Fruit fly (Drosophila melanogaster) whole organism, embryonic: ENCODE data around the gene CG8135.

Experiments used
- BtbVII ChIP-seq: fragments of 200-800 bp; sonication (Bioruptor generic); optimal IDR thresholded peaks from 3 replicates; lab custom pipeline; 2017; ENCODE audit warnings: missing biosample characterization, mild to moderate bottlenecking, missing genetic modification characterization
- CG10462 ChIP-seq: fragments of 200-800 bp; sonication (Bioruptor generic); optimal IDR thresholded peaks from 2 replicates; lab custom pipeline; 2016; ENCODE audit warnings: missing biosample characterization, missing genetic modification characterization
- CG10979 ChIP-seq: fragments of 200-800 bp; sonication (Bioruptor generic); optimal IDR thresholded peaks from 2 replicates; lab custom pipeline; 2018; ENCODE audit warnings: missing biosample characterization, mild to moderate bottlenecking, missing genetic modification characterization, moderate library complexity
- CG11085 ChIP-seq: fragments of 200-800 bp; sonication (Bioruptor generic); IDR thresholded peaks from 2 replicates; pipeline ENCODE4 v1.3.6; 2022; ENCODE audit warnings: missing biosample characterization, missing genetic modification characterization
- CG11723 ChIP-seq: fragments of 200-800 bp; sonication (Bioruptor generic); optimal IDR thresholded peaks from 2 replicates; lab custom pipeline; 2017; ENCODE audit warnings: missing biosample characterization, mild to moderate bottlenecking, missing genetic modification characterization
- CG1602 ChIP-seq: fragments of 200-800 bp; sonication (Bioruptor generic); optimal IDR thresholded peaks from 3 replicates; lab custom pipeline; 2016; ENCODE audit warnings: missing biosample characterization, missing genetic modification characterization
- CG18619 ChIP-seq: fragments of 200-800 bp; sonication (Bioruptor generic); optimal IDR thresholded peaks from 3 replicates; lab custom pipeline; 2017; ENCODE audit warnings: missing biosample characterization, mild to moderate bottlenecking, missing genetic modification characterization
- CG2129 ChIP-seq: fragments of 200-800 bp; sonication (Bioruptor generic); IDR thresholded peaks from 2 replicates; pipeline ENCODE4 v1.3.6; 2022; ENCODE audit warnings: missing biosample characterization, missing genetic modification characterization; ENCODE audit not compliant: partially characterized antibody
- CG3065 ChIP-seq: fragments of 200-800 bp; sonication (Bioruptor generic); optimal IDR thresholded peaks from 2 replicates; lab custom pipeline; 2016; ENCODE audit warnings: missing biosample characterization, missing genetic modification characterization
- CG34224 ChIP-seq: fragments of 200-800 bp; sonication (Bioruptor generic); IDR thresholded peaks from 3 replicates; pipeline ENCODE4 v1.3.6; 2022; ENCODE audit warnings: missing biosample characterization, missing genetic modification characterization; ENCODE audit not compliant: partially characterized antibody
- CG6272 ChIP-seq: fragments of 200-800 bp; sonication (Bioruptor generic); IDR thresholded peaks from 2 replicates; pipeline ENCODE4 v1.3.6; 2022; ENCODE audit warnings: missing biosample characterization, missing genetic modification characterization
- CG6683 ChIP-seq: fragments of 200-800 bp; sonication (Bioruptor generic); optimal IDR thresholded peaks from 2 replicates; lab custom pipeline; 2017; ENCODE audit warnings: missing biosample characterization, mild to moderate bottlenecking, missing genetic modification characterization, missing genetic modification reagents
- CG6689 ChIP-seq: fragments of 200-800 bp; sonication (Bioruptor generic); IDR thresholded peaks from 2 replicates; pipeline ENCODE4 v1.3.6; 2022; ENCODE audit warnings: missing biosample characterization, missing genetic modification characterization
- CG7556 ChIP-seq: fragments of 200-800 bp; sonication (Bioruptor generic); optimal IDR thresholded peaks from 2 replicates; lab custom pipeline; 2017; ENCODE audit warnings: missing biosample characterization, mild to moderate bottlenecking, missing genetic modification characterization
- CG7839 ChIP-seq: fragments of 200-800 bp; sonication (Bioruptor generic); optimal IDR thresholded peaks from 3 replicates; lab custom pipeline; 2018; ENCODE audit warnings: missing biosample characterization, mild to moderate bottlenecking, missing genetic modification characterization, moderate library complexity
- CG9437 ChIP-seq: fragments of 200-800 bp; sonication (Bioruptor generic); optimal IDR thresholded peaks from 2 replicates; lab custom pipeline; 2018; ENCODE audit warnings: missing biosample characterization, mild to moderate bottlenecking, missing genetic modification characterization
- CG9797 ChIP-seq: fragments of 200-800 bp; sonication (Bioruptor generic); optimal IDR thresholded peaks from 3 replicates; lab custom pipeline; 2018; ENCODE audit warnings: missing biosample characterization, mild to moderate bottlenecking, missing genetic modification characterization
- CG9876 ChIP-seq: fragments of 200-800 bp; sonication (Bioruptor generic); optimal IDR thresholded peaks from 2 replicates; lab custom pipeline; 2016; ENCODE audit warnings: missing biosample characterization, missing genetic modification characterization
- CG9932 ChIP-seq: fragments of 200-800 bp; sonication (Bioruptor generic); IDR thresholded peaks from 2 replicates; pipeline ENCODE4 v1.3.6; 2022; ENCODE audit warnings: missing biosample characterization, missing genetic modification characterization
- D19B ChIP-seq: fragments of 200-800 bp; sonication (Bioruptor generic); optimal IDR thresholded peaks from 2 replicates; lab custom pipeline; 2017; ENCODE audit warnings: missing biosample characterization, mild to moderate bottlenecking, missing genetic modification characterization
- Dbx ChIP-seq: fragments of 200-800 bp; sonication (Bioruptor generic); IDR thresholded peaks from 3 replicates; pipeline ENCODE4 v1.3.6; 2022; ENCODE audit warnings: missing biosample characterization, missing genetic modification characterization
- Ets65A ChIP-seq: fragments of 200-800 bp; sonication (Bioruptor generic); peaks from one replicate; lab custom pipeline; 2016; ENCODE audit warnings: missing biosample characterization, missing genetic modification characterization
- GATAe ChIP-seq: fragments of 200-800 bp; sonication (Bioruptor generic); conservative IDR thresholded peaks from 2 replicates; pipeline ENCODE4 v1.3.6; 2022; ENCODE audit warnings: missing biosample characterization, missing genetic modification characterization
- Gsc ChIP-seq: fragments of 200-800 bp; sonication (Bioruptor generic); IDR thresholded peaks from 2 replicates; pipeline ENCODE4 v1.3.6; 2022; ENCODE audit warnings: missing biosample characterization, missing genetic modification characterization
- Hey ChIP-seq: fragments of 200-800 bp; sonication (Bioruptor generic); optimal IDR thresholded peaks from 3 replicates; lab custom pipeline; 2018; ENCODE audit warnings: missing biosample characterization, mild to moderate bottlenecking, missing genetic modification characterization
- Hmx ChIP-seq: fragments of 200-800 bp; sonication (Bioruptor generic); optimal IDR thresholded peaks from 2 replicates; lab custom pipeline; 2016; ENCODE audit warnings: missing biosample characterization, missing genetic modification characterization
- MTF-1 ChIP-seq: fragments of 200-800 bp; sonication (Bioruptor generic); optimal IDR thresholded peaks from 2 replicates; lab custom pipeline; 2018; ENCODE audit warnings: missing biosample characterization, mild to moderate bottlenecking, missing genetic modification characterization, borderline replicate concordance
- Med ChIP-seq: fragments of 200-800 bp; sonication (Bioruptor generic); peaks from one replicate; lab custom pipeline; 2016; ENCODE audit warnings: missing biosample characterization, missing genetic modification characterization, mild to moderate bottlenecking, inconsistent platforms, moderate library complexity
- NfI ChIP-seq: fragments of 200-800 bp; sonication (Bioruptor generic); optimal IDR thresholded peaks from 3 replicates; lab custom pipeline; 2018; ENCODE audit warnings: missing biosample characterization, mild to moderate bottlenecking, missing genetic modification characterization, moderate library complexity
- Oaz ChIP-seq: fragments of 200-800 bp; sonication (Bioruptor generic); IDR thresholded peaks from 2 replicates; pipeline ENCODE4 v1.3.6; 2022; ENCODE audit warnings: missing biosample characterization, missing genetic modification characterization
- Rfx ChIP-seq: fragments of 200-800 bp; sonication (Bioruptor generic); IDR thresholded peaks from 2 replicates; pipeline ENCODE4 v1.3.6; 2022; ENCODE audit warnings: missing biosample characterization, missing genetic modification characterization
- Ssrp ChIP-seq: fragments of 200-800 bp; sonication (Bioruptor generic); optimal IDR thresholded peaks from 2 replicates; lab custom pipeline; 2018; ENCODE audit warnings: missing biosample characterization, mild to moderate bottlenecking, missing genetic modification characterization, moderate library complexity
- Usf ChIP-seq: fragments of 200-800 bp; sonication (Bioruptor generic); optimal IDR thresholded peaks from 2 replicates; lab custom pipeline; 2017; ENCODE audit warnings: missing genotype, missing biosample characterization, missing genetic modification characterization
- ase ChIP-seq: fragments of 200-800 bp; sonication (Bioruptor generic); IDR thresholded peaks from 3 replicates; pipeline ENCODE4 v1.3.6; 2022; ENCODE audit warnings: missing biosample characterization, missing genetic modification characterization
- btn ChIP-seq: fragments of 200-800 bp; sonication (Bioruptor generic); optimal IDR thresholded peaks from 2 replicates; lab custom pipeline; 2016; ENCODE audit warnings: missing biosample characterization, missing genetic modification characterization
- crp ChIP-seq, 2 experiments: fragments of 200-800 bp; sonication (Bioruptor generic); optimal IDR thresholded peaks; 2 replicates in 1 of 2; 3 replicates in 1 of 2; lab custom pipeline; 2017; ENCODE audit warnings: missing biosample characterization in 2 of 2, missing genetic modification characterization in 2 of 2, mild to moderate bottlenecking in 1 of 2, moderate library complexity in 1 of 2
- dan ChIP-seq: fragments of 200-800 bp; sonication (Bioruptor generic); IDR thresholded peaks from 2 replicates; pipeline ENCODE4 v1.3.6; 2022; ENCODE audit warnings: missing biosample characterization, missing genetic modification characterization
- eve ChIP-seq, 2 experiments: fragments of >200 bp; optimal IDR thresholded peaks; 2 replicates each; lab custom pipeline; 2017; ENCODE audit warnings: missing biosample characterization in 2 of 2, missing genetic modification characterization in 2 of 2
- ewg ChIP-seq: fragments of 200-800 bp; sonication (Bioruptor generic); optimal IDR thresholded peaks from 3 replicates; lab custom pipeline; 2017; ENCODE audit warnings: mild to moderate bottlenecking, missing biosample characterization, missing genetic modification reagents, missing genetic modification characterization
- eyg ChIP-seq: fragments of 200-800 bp; sonication (Bioruptor generic); optimal IDR thresholded peaks from 3 replicates; lab custom pipeline; 2016; ENCODE audit warnings: missing biosample characterization, missing genetic modification characterization
- gt ChIP-seq: fragments of 200-800 bp; sonication (Bioruptor generic); IDR thresholded peaks from 2 replicates; pipeline ENCODE4 v1.3.6; 2022; ENCODE audit warnings: missing biosample characterization, missing genetic modification characterization
- insv ChIP-seq, 2 experiments: fragments of 200-800 bp; sonication (Bioruptor generic); optimal IDR thresholded peaks; 3 replicates each; lab custom pipeline; 2016 to 2018; ENCODE audit warnings: missing biosample characterization in 2 of 2, missing genetic modification characterization in 2 of 2
- kay ChIP-seq: fragments of 200-800 bp; sonication (Bioruptor generic); optimal IDR thresholded peaks from 2 replicates; lab custom pipeline; 2016; ENCODE audit warnings: missing biosample characterization, missing genetic modification characterization
- lov ChIP-seq, 2 experiments: fragments of 200-800 bp in 1 of 2; fragments of >200 bp in 1 of 2; sonication (Bioruptor generic) in 1 of 2; IDR thresholded peaks in 1 of 2; optimal IDR thresholded peaks in 1 of 2; 2 replicates in 1 of 2; 3 replicates in 1 of 2; pipeline versions ENCODE4 v1.3.6 to Lab custom; 2017 to 2022; ENCODE audit warnings: missing biosample characterization in 1 of 2, missing genetic modification characterization in 1 of 2
- nerfin-1 ChIP-seq: fragments of 200-800 bp; sonication (Bioruptor generic); optimal IDR thresholded peaks from 3 replicates; lab custom pipeline; 2019; ENCODE audit warnings: missing biosample characterization, mild to moderate bottlenecking, missing genetic modification characterization, moderate library complexity
- org-1 ChIP-seq: fragments of 200-800 bp; sonication (Bioruptor generic); optimal IDR thresholded peaks from 2 replicates; lab custom pipeline; 2017; ENCODE audit warnings: missing biosample characterization, missing genetic modification characterization
- pnt ChIP-seq: fragments of 200-800 bp; sonication (Bioruptor generic); optimal IDR thresholded peaks from 3 replicates; lab custom pipeline; 2016; ENCODE audit warnings: missing biosample characterization, missing genetic modification characterization
- ro ChIP-seq: fragments of 200-800 bp; sonication (Bioruptor generic); IDR thresholded peaks from 2 replicates; pipeline ENCODE4 v1.3.6; 2022; ENCODE audit warnings: missing biosample characterization, missing genetic modification characterization
- sqz ChIP-seq: fragments of 200-800 bp; sonication (Bioruptor generic); optimal IDR thresholded peaks from 3 replicates; lab custom pipeline; 2018; ENCODE audit warnings: missing biosample characterization, mild to moderate bottlenecking, missing genetic modification characterization
- tup ChIP-seq: fragments of 200-800 bp; sonication (Bioruptor generic); optimal IDR thresholded peaks from 2 replicates; lab custom pipeline; 2016; ENCODE audit warnings: missing biosample characterization, mild to moderate bottlenecking, missing genetic modification characterization, moderate library complexity
- vvl ChIP-seq: fragments of 200-800 bp; sonication (Bioruptor generic); IDR thresholded peaks from 2 replicates; pipeline ENCODE4 v1.3.6; 2022; ENCODE audit warnings: missing biosample characterization, missing genetic modification characterization

Gene CG8135

dm6 chr3R:9428988-9429387 is 24.8 kb downstream of the CG8135 start (continued):
- TF ChIP-seq CG18619 (peak; percentile 69), vvl (peak; percentile 62), eyg (GFP tag; lab: Kevin White, UChicago) (peak; percentile 56), Ets65A (GFP tag; lab: Kevin White, UChicago) (peak; percentile 87), CG6272 (GFP tag; lab: Robert Waterston, UW) (peak; percentile 19; the same call in 1 of the 2 replicates), CG11723 (GFP tag; lab: Kevin White, UChicago) (peak; percentile 58), CG6689 (GFP tag; lab: Robert Waterston, UW) (no peak), CG7556 (GFP tag; lab: Kevin White, UChicago) (peak; percentile 49), Usf (GFP tag; lab: Kevin White, UChicago) (peak; percentile 57), Hey (tag; lab: Kevin White, UChicago) (peak; percentile 49), insv (GFP tag; optimal IDR thresholded peaks at IDR 0.05; lab: Kevin White, UChicago) (no peak), Dbx (GFP tag; lab: Robert Waterston, UW) (peak; percentile 85), NfI (GFP tag; lab: Kevin White, UChicago) (peak; percentile 70), sqz (GFP tag; lab: Kevin White, UChicago) (peak; percentile 14), Gsc (GFP tag; lab: Robert Waterston, UW) (no peak), eve (GFP tag; optimal IDR thresholded peaks at IDR 0.05; lab: Kevin White, UChicago) (peak in 1 of 2 experiments; percentile 84), CG9932 (peak; percentile 86), CG6683 (peak; percentile 64), MTF-1 (GFP tag; lab: Kevin White, UChicago) (peak; percentile 41), ewg (GFP tag; lab: Kevin White, UChicago) (no peak), Hmx (GFP tag; lab: Kevin White, UChicago) (no peak), Ssrp (tag; lab: Kevin White, UChicago) (peak; percentile 4), btn (GFP tag; lab: Kevin White, UChicago) (no peak), CG34224 (GFP tag; lab: Robert Waterston, UW) (no peak), dan (no peak), Med (GFP tag; lab: Kevin White, UChicago) (peak; percentile 97), CG3065 (GFP tag; lab: Kevin White, UChicago) (peak; percentile 19), gt (GFP tag; lab: Robert Waterston, UW) (no peak), CG9876 (GFP tag; lab: Kevin White, UChicago) (no peak), CG9797 (GFP tag; lab: Kevin White, UChicago) (no peak), kay (peak; percentile 57), CG9437 (GFP tag; lab: Kevin White, UChicago) (no peak), tup (GFP tag; lab: Kevin White, UChicago) (peak; percentile 7), Oaz (GFP tag; lab: Robert Waterston, UW) (peak; percentile 40; the same call in 1 of the 2 replicates), CG10462 (GFP tag; lab: Kevin White, UChicago) (no peak), CG10979 (peak; percentile 42), BtbVII (peak; percentile 79), ase (GFP tag; lab: Robert Waterston, UW) (peak; percentile 47; the same call in 1 of the 3 replicates), Rfx (GFP tag; lab: Robert Waterston, UW) (peak; percentile 90), CG7839 (tag; lab: Kevin White, UChicago) (peak; percentile 72), D19B (GFP tag; lab: Kevin White, UChicago) (peak; percentile 52), GATAe (GFP tag; lab: Robert Waterston, UW) (peak; percentile 69), CG11085 (GFP tag; lab: Robert Waterston, UW) (no peak), nerfin-1 (tag; lab: Kevin White, UChicago) (no peak), ro (GFP tag; lab: Robert Waterston, UW) (no peak), CG2129 (no peak), org-1 (GFP tag; lab: Kevin White, UChicago) (no peak), lov (optimal IDR thresholded peaks at IDR 0.05; lab: Kevin White, UChicago) (no peak), lov (GFP tag; IDR thresholded peaks at IDR 0.05; lab: Robert Waterston, UW) (no peak), CG1602 (no peak), crp (GFP tag; optimal IDR thresholded peaks at IDR 0.05; lab: Kevin White, UChicago) (no peak), pnt (GFP tag; lab: Kevin White, UChicago) (no peak)
